Worm (Caenorhabditis elegans): ENCODE data around the gene Y56A3A.7.

Y56A3A.7 gene

DNA sequence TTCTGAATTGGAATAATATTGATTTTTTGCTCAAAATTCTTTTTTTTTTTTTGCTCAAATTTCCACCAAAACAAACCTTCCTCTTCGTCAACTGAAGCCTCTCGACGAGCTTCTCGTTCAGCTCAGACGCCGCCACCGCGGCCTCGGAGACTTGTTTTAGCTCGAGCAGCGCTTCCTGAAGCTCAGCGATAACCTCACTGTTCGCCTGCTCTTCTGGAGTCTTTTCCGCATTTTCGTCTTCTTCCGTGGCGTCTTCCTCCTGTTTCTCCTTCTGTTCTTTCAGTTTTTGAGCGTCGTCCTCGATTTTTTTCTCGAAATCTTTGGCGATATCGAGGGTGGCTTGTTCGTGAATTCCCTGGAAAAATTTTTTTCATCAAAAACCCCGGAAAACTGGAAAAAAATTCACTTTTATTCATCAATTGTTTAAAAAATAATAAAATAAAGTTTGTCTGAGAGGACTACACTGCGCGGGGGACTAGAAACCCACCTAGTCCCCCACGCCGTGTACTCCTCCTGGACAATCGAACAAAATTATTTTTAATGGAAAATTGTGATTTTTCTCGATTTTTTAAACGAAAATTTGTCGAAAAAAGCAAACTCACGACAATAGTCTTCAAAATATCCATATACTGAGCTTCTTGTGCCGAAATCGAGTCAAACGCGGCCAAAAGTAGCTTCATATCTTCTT lies 613 bp downstream of the Y56A3A.7 start (continued):
- TF ChIP-seq pha-4 (tag; optimal IDR thresholded peaks at IDR 0.05) = no peak
- TF ChIP-seq snpc-3.4 (tag; optimal IDR thresholded peaks at IDR 0.05) = peak; percentile 58
- no peak for TF ChIP-seq F37B4.10 (GFP tag; IDR thresholded peaks at IDR 0.05)
- TF ChIP-seq ztf-18 (tag; optimal IDR thresholded peaks at IDR 0.05) = peak; percentile 0
- TF ChIP-seq ceh-58 (GFP tag; IDR thresholded peaks at IDR 0.05) = no peak
- TF ChIP-seq Y95B8A.8 (GFP tag; IDR thresholded peaks at IDR 0.05) = no peak
- no peak for TF ChIP-seq hlh-12 (tag; optimal IDR thresholded peaks at IDR 0.05)
- TF ChIP-seq rec-8 (tag; optimal IDR thresholded peaks at IDR 0.05) = peak in 1 of 2 experiments; percentile 71
- 0 out of 2 replicates have a peak, but pooled peaks have one; percentile 63 for TF ChIP-seq nfya-2 (GFP tag; IDR thresholded peaks at IDR 0.05)
- TF ChIP-seq unc-130 (GFP tag; optimal IDR thresholded peaks at IDR 0.05) = peak; percentile 91
- TF ChIP-seq D2030.7 (GFP tag; IDR thresholded peaks at IDR 0.05) = peak; percentile 62; the same call in 1 of the 2 replicates
- no peak for TF ChIP-seq mes-4 (tag; optimal IDR thresholded peaks at IDR 0.05)
- peak; percentile 77 for TF ChIP-seq ceh-27 (GFP tag; optimal IDR thresholded peaks at IDR 0.05)
- no peak for TF ChIP-seq ets-4 (GFP tag; optimal IDR thresholded peaks at IDR 0.05)
- peak; percentile 41; the same call in 1 of the 2 replicates for TF ChIP-seq let-526 (GFP tag; IDR thresholded peaks at IDR 0.05)
- TF ChIP-seq F39B2.1 (GFP tag; IDR thresholded peaks at IDR 0.05) = no peak
- no peak for TF ChIP-seq unc-62 (GFP tag; optimal IDR thresholded peaks at IDR 0.05)
- TF ChIP-seq ztf-22 (GFP tag; optimal IDR thresholded peaks at IDR 0.05) = no peak
- no peak for TF ChIP-seq rpc-1 (optimal IDR thresholded peaks at IDR 0.05)
- no peak for TF ChIP-seq rpc-1 (tag; optimal IDR thresholded peaks at IDR 0.05)
- TF ChIP-seq ceh-40 (GFP tag; IDR thresholded peaks at IDR 0.05) = 0 out of 2 replicates have a peak, but pooled peaks have one; percentile 24
- TF ChIP-seq lag-1 (GFP tag; IDR thresholded peaks at IDR 0.05) = 0 out of 2 replicates have a peak, but pooled peaks have one; percentile 54
- peak; percentile 82 for TF ChIP-seq rcor-1 (GFP tag; IDR thresholded peaks at IDR 0.05)
- TF ChIP-seq tbx-9 (tag; optimal IDR thresholded peaks at IDR 0.05; ENCODE audit: borderline replicate concordance) = no peak
- TF ChIP-seq lin-40 (tag; optimal IDR thresholded peaks at IDR 0.05) = peak; percentile 86
- no peak for TF ChIP-seq nhr-90 (tag; optimal IDR thresholded peaks at IDR 0.05)
- peak; percentile 74 for TF ChIP-seq nhr-27 (tag; optimal IDR thresholded peaks at IDR 0.05)
- TF ChIP-seq madf-3 (GFP tag; IDR thresholded peaks at IDR 0.05) = 0 out of 2 replicates have a peak, but pooled peaks have one; percentile 69
- peak; percentile 39 for TF ChIP-seq F49E8.2 (tag; optimal IDR thresholded peaks at IDR 0.05; ENCODE audit: insufficient read depth)
- peak; percentile 89 for TF ChIP-seq lir-1 (GFP tag; conservative IDR thresholded peaks at IDR 0.05)
- TF ChIP-seq mcd-1 (GFP tag; IDR thresholded peaks at IDR 0.05) = peak; percentile 79
- peak; percentile 37 for TF ChIP-seq ztf-26 (tag; optimal IDR thresholded peaks at IDR 0.05)
- TF ChIP-seq dpl-1 (GFP tag; optimal IDR thresholded peaks at IDR 0.05) = peak; percentile 31
- TF ChIP-seq nfyb-1 (GFP tag; IDR thresholded peaks at IDR 0.05) = peak; percentile 71; the same call in 1 of the 2 replicates
- TF ChIP-seq Y53G8AR.9 (GFP tag; conservative IDR thresholded peaks at IDR 0.05) = no peak
- TF ChIP-seq lin-26 (GFP tag; IDR thresholded peaks at IDR 0.05) = no peak
- TF ChIP-seq Y53F4B.3 (GFP tag; IDR thresholded peaks at IDR 0.05) = no peak
- TF ChIP-seq atf-7 (tag; optimal IDR thresholded peaks at IDR 0.05) = peak; percentile 43
- peak; percentile 79 for TF ChIP-seq athp-1 (tag; optimal IDR thresholded peaks at IDR 0.05)
- peak; percentile 58; the same call in 1 of the 2 replicates for TF ChIP-seq hmg-20 (GFP tag; IDR thresholded peaks at IDR 0.05)
- TF ChIP-seq ccch-3 (GFP tag; optimal IDR thresholded peaks at IDR 0.05) = peak; percentile 77
- TF ChIP-seq ekl-4 (GFP tag; IDR thresholded peaks at IDR 0.05) = peak; percentile 41; the same call in 1 of the 2 replicates
- peak; percentile 60 for TF ChIP-seq F10E7.11 (tag; optimal IDR thresholded peaks at IDR 0.05)
- peak; percentile 82 for TF ChIP-seq K12H6.12 (tag; optimal IDR thresholded peaks at IDR 0.05)
- TF ChIP-seq snpc-4 (GFP tag; optimal IDR thresholded peaks at IDR 0.05) = no peak
- peak in 1 of 4 experiments; percentile 44 for TF ChIP-seq snpc-4 (tag; optimal IDR thresholded peaks at IDR 0.05)
- TF ChIP-seq lin-54 (GFP tag; optimal IDR thresholded peaks at IDR 0.05) = peak; percentile 59
- TF ChIP-seq B0035.1 (tag; optimal IDR thresholded peaks at IDR 0.05) = peak; percentile 59
